Worm (Caenorhabditis elegans): ENCODE data around the gene try-4.

Gene try-4

ce11 chrV:20850580-20850979, 10.4 kb downstream of the try-4 start, which contains the start of gene clec-264:
TSS of gene clec-264 (minus strand) at chrV:20850701.
- TF ChIP-seq jun-1 (tag; optimal IDR thresholded peaks at IDR 0.05) (no peak), dve-1 (tag; optimal IDR thresholded peaks at IDR 0.05; ENCODE audit: insufficient read depth) (no peak), madf-9 (GFP tag; conservative IDR thresholded peaks at IDR 0.05) (no peak), unc-39 (tag; optimal IDR thresholded peaks at IDR 0.05) (no peak), T26A8.4 (GFP tag; IDR thresholded peaks at IDR 0.05) (no peak), ceh-20 (GFP tag; IDR thresholded peaks at IDR 0.05) (no peak), lin-38 (GFP tag; IDR thresholded peaks at IDR 0.05) (no peak), zfp-2 (tag; optimal IDR thresholded peaks at IDR 0.05) (no peak), saeg-2 (GFP tag; IDR thresholded peaks at IDR 0.05) (no peak), F49E8.2 (tag; optimal IDR thresholded peaks at IDR 0.05; ENCODE audit: borderline replicate concordance) (no peak), F44E2.7 (GFP tag; IDR thresholded peaks at IDR 0.05) (no peak), nhr-237 (tag; optimal IDR thresholded peaks at IDR 0.05) (no peak), set-16 (GFP tag; IDR thresholded peaks at IDR 0.05) (no peak), ZK546.5 (tag; optimal IDR thresholded peaks at IDR 0.05) (no peak)

ce11 chrV:20847743-20848229, 13.2 kb downstream of the try-4 start:
- no peak for TF ChIP-seq zfp-2 (tag; optimal IDR thresholded peaks at IDR 0.05)
- peak; percentile 56 for TF ChIP-seq lin-38 (GFP tag; IDR thresholded peaks at IDR 0.05)
- no peak for TF ChIP-seq tag-97 (GFP tag; IDR thresholded peaks at IDR 0.05)
- no peak for TF ChIP-seq mxl-2 (GFP tag; conservative IDR thresholded peaks at IDR 0.05)
- no peak for TF ChIP-seq madf-5 (GFP tag; IDR thresholded peaks at IDR 0.05)
- TF ChIP-seq ceh-44 (GFP tag; IDR thresholded peaks at IDR 0.05) = no peak
- TF ChIP-seq saeg-2 (GFP tag; IDR thresholded peaks at IDR 0.05) = no peak
- peak; percentile 53 for TF ChIP-seq spr-3 (GFP tag; optimal IDR thresholded peaks at IDR 0.05)
- no peak for TF ChIP-seq nhr-10 (tag; optimal IDR thresholded peaks at IDR 0.05)
- no peak for TF ChIP-seq vab-7 (GFP tag; IDR thresholded peaks at IDR 0.05)
- TF ChIP-seq egl-27 (tag; optimal IDR thresholded peaks at IDR 0.05) = no peak
- TF ChIP-seq mdt-29 (GFP tag; IDR thresholded peaks at IDR 0.05) = no peak
- TF ChIP-seq nhr-11 (tag; optimal IDR thresholded peaks at IDR 0.05) = no peak
- peak; percentile 51; the same call in 1 of the 2 replicates for TF ChIP-seq T26A8.4 (GFP tag; IDR thresholded peaks at IDR 0.05)
- no peak for TF ChIP-seq tra-1 (GFP tag; IDR thresholded peaks at IDR 0.05)
- no peak for TF ChIP-seq R02D3.7 (tag; optimal IDR thresholded peaks at IDR 0.05)
- no peak for TF ChIP-seq daf-8 (GFP tag; IDR thresholded peaks at IDR 0.05)
- peak; percentile 37 for TF ChIP-seq aha-1 (tag)
- no peak for TF ChIP-seq nhr-25 (tag; optimal IDR thresholded peaks at IDR 0.05; ENCODE audit: borderline replicate concordance, insufficient read depth)
- no peak for TF ChIP-seq hif-1 (tag; optimal IDR thresholded peaks at IDR 0.05)
- no peak for TF ChIP-seq rbr-2 (tag; optimal IDR thresholded peaks at IDR 0.05)
- peak; percentile 38 for TF ChIP-seq ctbp-1 (GFP tag; IDR thresholded peaks at IDR 0.05)
- TF ChIP-seq aly-2 (tag; optimal IDR thresholded peaks at IDR 0.05) = no peak
- peak; percentile 54 for TF ChIP-seq F10B5.3 (tag; optimal IDR thresholded peaks at IDR 0.05)
- TF ChIP-seq lin-15B (tag; optimal IDR thresholded peaks at IDR 0.05) = no peak
- TF ChIP-seq gei-8 (GFP tag; optimal IDR thresholded peaks at IDR 0.05) = no peak
- TF ChIP-seq dpl-1 (GFP tag; optimal IDR thresholded peaks at IDR 0.05) = no peak
- TF ChIP-seq attf-4 (tag; optimal IDR thresholded peaks at IDR 0.05) = no peak
- no peak for TF ChIP-seq ceh-20 (GFP tag; IDR thresholded peaks at IDR 0.05)
- TF ChIP-seq nhr-41 (GFP tag; IDR thresholded peaks at IDR 0.05) = no peak
- no peak for TF ChIP-seq Y105C5A.15 (GFP tag; IDR thresholded peaks at IDR 0.05)
- TF ChIP-seq cey-2 (tag; optimal IDR thresholded peaks at IDR 0.05; ENCODE audit: borderline replicate concordance, insufficient read depth) = no peak
- peak; percentile 41 for TF ChIP-seq nhr-102 (tag; optimal IDR thresholded peaks at IDR 0.05)
- TF ChIP-seq zfp-3 (GFP tag; conservative IDR thresholded peaks at IDR 0.05) = no peak
- TF ChIP-seq pqm-1 (tag; optimal IDR thresholded peaks at IDR 0.05) = no peak
- TF ChIP-seq daf-19 (GFP tag; conservative IDR thresholded peaks at IDR 0.05) = no peak
- TF ChIP-seq D1046.2 (GFP tag; IDR thresholded peaks at IDR 0.05) = peak; percentile 28; the same call in 1 of the 2 replicates
- peak; percentile 79 for TF ChIP-seq ama-1 (optimal IDR thresholded peaks at IDR 0.05)
- no peak for TF ChIP-seq Y48G9A.11 (GFP tag; IDR thresholded peaks at IDR 0.05)
- TF ChIP-seq nhr-48 (tag; optimal IDR thresholded peaks at IDR 0.05) = no peak
- TF ChIP-seq dmd-9 (GFP tag; IDR thresholded peaks at IDR 0.05) = no peak

All from whole organism, L4 larva.